Worm (Caenorhabditis elegans) whole organism, mixed stage, embryonic: ENCODE data around the gene srbc-33.

Experiments
- ces-1 ChIP-seq: fragments of 150-350 bp; optimal IDR thresholded peaks from 2 replicates; lab custom pipeline; 2014; ENCODE audit warnings: missing biosample characterization, missing genetic modification reagents, missing genetic modification characterization
- elt-1 ChIP-seq: sonication (generic microtip); optimal IDR thresholded peaks from 2 replicates; lab custom pipeline; 2017; ENCODE audit warnings: missing genetic modification characterization, mild to moderate bottlenecking, missing compliant biosample characterization, antibody characterized with exemption, moderate library complexity, borderline replicate concordance; ENCODE audit not compliant: insufficient read depth
- lsy-2 ChIP-seq: fragments of 150-350 bp; optimal IDR thresholded peaks from 2 replicates; lab custom pipeline; 2014; ENCODE audit warnings: missing biosample characterization, missing genetic modification characterization
- nhr-12 ChIP-seq: fragments of 150-350 bp; optimal IDR thresholded peaks from 2 replicates; lab custom pipeline; 2014; ENCODE audit warnings: missing biosample characterization, missing genetic modification characterization
- nhr-2 ChIP-seq: fragments of 150-350 bp; optimal IDR thresholded peaks from 2 replicates; lab custom pipeline; 2014; ENCODE audit warnings: missing biosample characterization, missing genetic modification characterization
- nhr-28 ChIP-seq: fragments of 150-350 bp; optimal IDR thresholded peaks from 2 replicates; lab custom pipeline; 2014; ENCODE audit warnings: missing biosample characterization, missing genetic modification characterization
- pha-4 ChIP-seq: fragments of 150-350 bp; optimal IDR thresholded peaks from 2 replicates; lab custom pipeline; 2018; ENCODE audit warnings: missing biosample characterization, missing genetic modification reagents, missing genetic modification characterization
- snpc-4 ChIP-seq: fragments of 150-350 bp; optimal IDR thresholded peaks from 2 replicates; lab custom pipeline; 2014; ENCODE audit warnings: missing biosample characterization, missing genetic modification characterization
- unc-62 ChIP-seq: fragments of 150-350 bp; optimal IDR thresholded peaks from 2 replicates; lab custom pipeline; 2014; ENCODE audit warnings: missing biosample characterization, missing genetic modification reagents, missing genetic modification characterization

DNA sequence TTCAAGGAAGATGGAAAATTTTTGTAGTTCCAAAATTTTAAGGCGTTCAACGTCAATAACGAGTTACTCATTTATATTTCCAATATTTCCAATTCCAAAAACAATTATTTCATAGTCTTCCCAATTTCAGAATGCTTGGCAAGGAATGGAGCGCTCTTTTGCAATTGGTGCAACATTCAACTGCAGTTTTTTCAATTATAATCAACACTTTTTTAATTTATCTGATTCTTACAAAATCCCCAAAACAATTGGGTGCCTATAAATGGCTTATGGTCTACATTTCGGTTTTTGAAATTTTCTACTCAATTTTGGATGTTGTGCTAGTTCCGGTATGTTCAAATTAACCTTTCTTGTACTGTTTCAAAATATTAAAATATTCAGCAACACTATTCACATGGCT lies 23.1 kb upstream of the srbc-33 start, which contains the start of gene str-225:
- TF ChIP-seq nhr-12 (tag; lab: Kevin White, UChicago) = no peak
- no peak for TF ChIP-seq snpc-4 (tag; lab: Kevin White, UChicago)
- no peak for TF ChIP-seq unc-62 (GFP tag; lab: Kevin White, UChicago)
- no peak for TF ChIP-seq nhr-2 (tag; lab: Kevin White, UChicago)
- no peak for TF ChIP-seq lsy-2 (tag; lab: Kevin White, UChicago)
- TF ChIP-seq nhr-28 (tag; lab: Kevin White, UChicago) = no peak
- TF ChIP-seq elt-1 (tag; lab: Kevin White, UChicago) = no peak
- TF ChIP-seq ces-1 (GFP tag; lab: Kevin White, UChicago) = no peak
- TF ChIP-seq pha-4 = no peak
